Worm (Caenorhabditis elegans) whole organism, young adult: ENCODE results near the gene Y73C8B.9.

Experiments used
- aptf-3 ChIP-seq: fragments of 200-800 bp; sonication (Bioruptor generic); IDR thresholded peaks from 2 replicates; pipeline ENCODE4 v1.3.6; 2022; ENCODE audit warnings: missing genetic modification characterization, missing compliant biosample characterization
- rec-8 ChIP-seq, 2 experiments: sonication (generic microtip); optimal IDR thresholded peaks; 2 replicates each; lab custom pipeline; 2016; ENCODE audit warnings: mild to moderate bottlenecking in 2 of 2, missing genetic modification characterization in 2 of 2, missing genetic modification reagents in 2 of 2, missing genotype in 2 of 2, missing biosample characterization in 1 of 2, missing compliant biosample characterization in 1 of 2, moderate library complexity in 1 of 2
- somi-1 ChIP-seq: fragments of 200-800 bp; sonication (Bioruptor generic); optimal IDR thresholded peaks from 2 replicates; lab custom pipeline; 2018; ENCODE audit warnings: mild to moderate bottlenecking, missing genetic modification characterization, missing compliant biosample characterization

- TF ChIP-seq rec-8 (tag; optimal IDR thresholded peaks at IDR 0.05; lab: Kevin White, UChicago) = no peak
- no peak for TF ChIP-seq somi-1
- TF ChIP-seq aptf-3 (GFP tag; lab: Robert Waterston, UW) = no peak
Measured at ce11 chrV:3230597-3230996, 37.2 kb downstream of the Y73C8B.9 start, which contains the start of gene K08D9.10.
